Fruit fly (Drosophila melanogaster) whole organism, larva: ENCODE measurements around the gene CG31804.

Source experiments
- noc ChIP-seq: fragments of 200-800 bp; sonication (Bioruptor generic); optimal IDR thresholded peaks from 3 replicates; lab custom pipeline; 2019; ENCODE audit warnings: missing biosample characterization, mild to moderate bottlenecking, missing genetic modification characterization, moderate library complexity

CG31804 gene

DNA sequence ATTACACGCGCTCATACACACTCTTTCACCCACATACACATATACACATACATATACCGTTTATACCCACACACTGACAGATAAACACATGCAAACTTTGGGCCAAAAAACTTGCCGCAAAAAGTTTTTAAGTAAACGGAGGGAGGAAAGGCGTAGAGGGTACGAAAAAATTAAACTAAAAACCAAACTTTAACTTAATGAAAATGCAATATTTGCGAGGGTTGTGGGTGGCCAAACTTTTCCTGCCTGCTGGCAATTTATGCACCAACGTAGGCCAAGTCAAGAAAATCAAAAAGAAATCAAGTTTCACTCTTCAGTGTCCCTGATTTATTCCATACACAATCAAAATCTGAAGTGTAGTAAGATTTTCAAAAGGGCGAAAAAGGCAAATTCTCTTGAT lies at the start of gene CG31804:
CG31804 (plus strand) TSS at position 301 of the 400 bp plus-strand sequence.
- no peak for TF ChIP-seq noc

DNA sequence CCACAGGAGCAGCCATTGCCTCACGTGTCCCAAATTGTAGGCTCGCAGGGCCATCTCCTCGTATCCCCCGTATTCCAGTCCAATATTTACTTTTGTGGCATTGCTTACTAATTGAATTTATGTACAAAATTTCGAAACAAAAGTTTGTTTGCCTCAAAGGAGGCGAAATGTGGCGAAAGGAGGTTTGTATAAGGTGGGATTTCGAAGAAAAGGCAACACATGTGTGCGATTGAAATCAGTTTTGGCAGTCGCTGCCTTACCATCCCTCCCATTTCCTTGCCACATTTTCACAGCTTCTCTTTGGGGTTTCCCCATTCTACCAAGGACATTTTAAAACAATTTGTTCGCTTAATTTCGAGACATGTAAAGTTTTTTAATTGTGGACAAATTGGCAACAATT lies 42.7 kb upstream of the CG31804 start, which contains the start of gene CG45691:
CG45691 (minus strand) TSS at position 101 of the 400 bp plus-strand sequence.
- no peak for TF ChIP-seq noc

DNA sequence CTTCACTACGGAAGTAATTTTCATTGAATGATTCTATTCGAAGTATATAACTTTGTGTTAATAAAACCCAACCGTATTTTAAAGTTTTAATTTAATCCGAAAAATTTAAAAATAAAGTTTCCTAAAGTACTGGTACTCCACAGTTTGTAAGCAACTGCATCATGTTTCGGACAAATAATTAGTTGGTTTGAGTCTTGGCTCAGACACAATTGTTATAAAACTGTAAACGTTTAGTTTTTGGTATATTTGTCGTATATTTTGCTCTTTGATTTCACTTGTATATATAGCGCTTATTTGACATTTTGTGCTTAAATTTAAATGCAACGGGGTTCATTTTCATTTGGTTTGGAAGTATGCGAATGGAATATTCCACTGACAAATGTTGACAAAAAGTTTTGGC lies 5.2 kb downstream of the CG31804 start:
- TF ChIP-seq noc: no peak

DNA sequence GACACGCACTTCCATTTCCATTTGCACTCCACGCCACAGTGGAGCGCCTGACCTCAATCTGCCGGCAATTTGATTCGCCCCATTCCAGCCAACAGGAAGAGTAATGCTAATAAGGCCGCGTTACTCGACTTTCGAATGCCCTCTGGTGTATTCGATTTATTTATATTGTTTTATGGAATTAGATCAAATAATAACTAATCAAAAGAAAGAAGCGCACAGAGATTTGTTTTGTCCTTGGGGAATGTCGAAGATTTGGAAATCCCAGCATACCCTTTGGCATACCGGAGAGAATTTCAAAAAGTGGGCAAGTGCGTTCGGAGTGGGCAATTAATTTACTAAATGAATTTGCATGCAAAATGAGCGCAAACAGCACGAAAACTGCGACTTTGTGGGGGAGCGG lies 11.5 kb downstream of the CG31804 start:
- no peak for TF ChIP-seq noc

DNA sequence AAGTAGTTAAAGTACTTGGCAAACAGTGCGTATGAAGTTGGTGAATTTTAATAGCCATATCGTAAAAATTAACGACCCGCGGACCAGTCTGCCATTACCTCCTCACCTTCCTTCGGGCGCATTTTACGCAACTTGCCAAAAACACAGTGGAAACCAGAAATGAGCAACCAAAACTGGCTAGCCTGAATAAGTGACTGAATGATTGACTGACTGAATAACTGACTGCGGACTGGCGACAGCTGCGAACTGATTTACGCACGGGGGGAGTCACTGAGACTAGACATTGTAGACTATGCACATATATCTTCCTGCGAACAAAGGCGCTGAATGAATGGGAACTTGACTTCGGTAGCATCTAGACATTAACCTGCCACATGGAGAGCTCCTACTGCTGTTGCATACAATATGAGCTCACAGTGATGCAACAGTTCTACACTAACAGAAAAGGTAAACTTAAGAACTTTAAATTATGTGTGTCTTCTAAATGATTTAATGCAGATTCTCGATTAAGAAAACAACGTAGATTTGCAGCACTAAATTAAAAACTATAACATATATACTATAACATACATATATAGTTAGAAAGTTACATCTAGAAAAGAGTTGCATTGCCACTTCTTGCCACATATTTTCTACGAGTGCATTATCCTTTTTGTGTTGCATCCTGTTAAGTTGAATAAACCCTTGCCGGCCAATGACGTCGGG lies 12.8 kb downstream of the CG31804 start:
- TF ChIP-seq noc: no peak

DNA sequence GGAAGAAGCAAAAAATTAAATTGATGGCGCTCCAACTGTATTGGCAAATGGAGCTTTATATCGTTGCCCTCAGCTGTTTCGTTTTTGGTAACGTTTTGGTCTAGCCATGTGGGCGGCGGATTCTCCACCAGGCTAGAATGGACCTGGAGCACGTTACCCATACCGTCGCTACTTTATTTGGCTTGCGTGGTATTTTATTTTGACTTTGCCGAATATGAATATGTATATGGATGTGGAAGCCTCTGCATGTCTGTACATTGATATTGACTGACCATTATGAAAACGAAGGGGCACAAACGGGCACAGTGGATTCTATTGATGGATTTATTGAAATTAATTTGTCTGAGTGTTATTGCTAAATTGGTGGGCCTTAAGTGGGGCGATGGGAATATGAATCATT lies 14.5 kb downstream of the CG31804 start:
- no peak for TF ChIP-seq noc

DNA sequence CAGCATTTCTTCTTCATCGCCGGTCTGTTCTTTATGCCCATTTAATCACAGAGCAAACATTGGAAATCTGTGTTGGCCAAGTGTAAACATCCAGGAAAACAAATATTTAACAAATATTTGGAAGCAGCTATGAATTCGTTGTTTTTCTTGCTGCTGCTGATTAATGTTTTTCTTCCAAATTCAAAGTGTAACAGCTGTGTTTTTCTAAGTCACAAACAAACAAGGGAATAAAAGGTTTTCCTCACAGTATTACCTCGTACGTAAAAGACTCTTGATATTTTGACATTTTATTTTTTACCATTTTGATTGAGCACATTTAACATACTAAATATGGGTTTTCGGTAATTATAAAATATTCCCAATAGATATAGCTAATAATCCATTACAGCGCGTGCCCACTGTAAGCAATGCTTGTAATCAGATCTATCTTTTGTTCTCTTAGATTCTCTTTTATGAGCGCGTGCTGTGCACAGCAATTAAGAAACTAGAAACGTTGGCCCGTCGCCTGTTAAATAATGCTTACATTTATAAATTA lies 15.5 kb downstream of the CG31804 start:
- peak; percentile 91 for TF ChIP-seq noc

DNA sequence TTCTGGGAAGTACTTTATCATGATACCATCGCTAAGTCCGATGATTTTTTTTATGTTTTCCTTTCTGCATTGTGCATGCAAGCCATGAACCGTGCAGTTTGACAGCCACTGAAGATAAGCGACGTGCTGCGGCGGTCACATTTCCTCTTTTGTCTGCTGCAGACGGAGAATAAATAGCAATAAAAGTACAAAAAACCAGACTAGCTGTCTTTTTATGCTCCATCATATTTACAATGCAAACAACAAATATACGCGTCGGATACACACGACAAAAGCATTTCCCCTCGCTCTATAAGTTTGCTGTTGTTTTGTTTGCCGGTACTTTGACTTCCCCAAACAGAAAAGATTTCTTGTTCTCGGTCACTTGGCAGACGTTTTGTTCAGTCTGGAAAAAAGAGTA lies 16.5 kb downstream of the CG31804 start:
- no peak for TF ChIP-seq noc

DNA sequence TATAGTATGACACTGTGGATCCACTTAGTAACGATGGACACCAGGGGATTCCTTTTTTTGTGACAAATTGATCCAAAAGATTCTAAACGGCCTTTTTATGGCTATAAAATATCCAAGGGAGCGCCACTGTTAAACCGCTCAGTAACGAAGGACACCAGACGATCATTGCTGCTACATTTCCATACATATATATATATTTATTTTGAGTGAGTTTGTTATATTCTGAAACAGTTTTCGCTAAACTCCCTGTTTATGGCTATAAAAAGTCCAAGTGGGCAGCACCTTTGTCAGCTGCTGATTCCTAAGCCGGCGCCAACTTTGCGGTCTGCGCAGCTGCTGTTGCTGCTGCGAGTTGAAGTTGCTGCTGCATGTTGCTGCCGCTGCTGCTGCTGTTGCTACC lies 17.2 kb downstream of the CG31804 start:
- TF ChIP-seq noc: no peak

DNA sequence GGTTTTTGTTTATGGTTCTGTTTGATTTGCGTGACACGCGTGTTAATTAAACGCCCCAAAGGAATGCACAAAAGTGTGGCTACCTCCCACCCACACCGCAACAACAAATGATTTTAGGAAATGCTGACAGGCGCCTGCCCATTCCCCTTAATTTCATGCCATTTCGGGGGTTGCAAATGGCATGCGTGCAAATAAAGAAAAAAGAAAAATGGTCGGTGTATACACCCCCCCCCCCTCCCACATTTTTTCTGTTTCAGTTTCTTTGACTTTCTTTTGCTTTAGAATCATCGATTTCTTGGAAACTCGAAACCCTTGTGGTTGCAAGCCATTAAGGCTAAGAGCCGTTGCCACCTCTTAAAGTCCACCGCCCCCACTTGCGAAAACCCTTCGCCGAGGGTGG lies 17.8 kb downstream of the CG31804 start:
- TF ChIP-seq noc: no peak

DNA sequence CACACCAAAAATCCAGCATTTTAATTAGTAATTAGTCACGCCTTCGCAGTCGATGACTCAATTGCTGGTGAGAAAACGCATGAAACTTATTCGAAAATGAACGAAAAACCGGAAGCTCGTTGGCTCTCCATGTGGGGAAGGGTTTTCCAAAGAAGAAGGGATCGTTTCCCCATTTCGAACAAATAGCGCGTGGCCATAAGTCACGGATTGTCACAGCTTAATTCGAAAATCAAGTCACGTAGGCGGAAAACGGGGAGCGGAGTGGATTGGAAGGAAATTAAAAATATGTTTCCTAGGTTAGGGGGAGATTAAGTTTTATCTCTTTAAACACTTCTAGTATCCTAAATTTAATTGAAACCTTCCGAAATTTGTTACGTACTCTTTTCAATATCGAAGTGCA lies 18.3 kb downstream of the CG31804 start:
- TF ChIP-seq noc: no peak

DNA sequence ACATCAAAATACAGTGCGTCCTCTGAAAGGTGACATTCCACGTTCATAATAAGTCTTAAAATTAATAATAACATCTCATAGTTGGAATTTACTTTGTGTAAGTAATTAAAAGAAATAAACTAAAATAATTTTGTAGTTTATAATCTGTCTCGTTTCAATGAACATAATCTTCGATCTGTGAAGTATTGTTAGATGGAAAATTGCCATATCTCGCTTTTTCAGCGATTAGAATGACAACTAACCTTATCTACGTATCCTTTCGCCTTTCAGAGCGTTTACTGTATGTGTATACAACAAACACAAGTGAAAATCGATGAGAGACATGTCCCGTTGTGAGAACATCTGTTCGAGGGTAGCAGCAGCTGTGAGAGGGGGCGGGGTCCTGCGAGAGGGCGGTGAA lies 19.0 kb downstream of the CG31804 start:
- peak; percentile 82 for TF ChIP-seq noc

DNA sequence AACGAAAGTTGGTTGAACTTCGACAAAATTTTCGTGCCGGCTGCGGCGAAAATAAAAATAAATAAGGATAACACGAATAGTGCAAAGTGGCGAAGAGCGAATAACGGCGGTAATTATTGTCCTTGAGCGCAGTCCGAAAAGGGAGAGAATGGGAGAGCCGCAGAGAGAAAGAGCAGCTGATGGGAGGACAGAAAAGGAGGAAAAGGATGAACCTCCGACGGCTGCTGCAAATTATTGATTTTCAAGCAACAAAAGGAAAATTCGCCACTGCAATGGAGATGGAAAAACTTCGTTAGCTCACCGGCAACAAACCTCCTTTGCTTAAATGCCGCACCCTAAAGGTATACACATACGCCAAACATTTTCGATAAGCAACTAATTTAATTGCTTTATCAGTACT lies 19.5 kb downstream of the CG31804 start:
- TF ChIP-seq noc: no peak

DNA sequence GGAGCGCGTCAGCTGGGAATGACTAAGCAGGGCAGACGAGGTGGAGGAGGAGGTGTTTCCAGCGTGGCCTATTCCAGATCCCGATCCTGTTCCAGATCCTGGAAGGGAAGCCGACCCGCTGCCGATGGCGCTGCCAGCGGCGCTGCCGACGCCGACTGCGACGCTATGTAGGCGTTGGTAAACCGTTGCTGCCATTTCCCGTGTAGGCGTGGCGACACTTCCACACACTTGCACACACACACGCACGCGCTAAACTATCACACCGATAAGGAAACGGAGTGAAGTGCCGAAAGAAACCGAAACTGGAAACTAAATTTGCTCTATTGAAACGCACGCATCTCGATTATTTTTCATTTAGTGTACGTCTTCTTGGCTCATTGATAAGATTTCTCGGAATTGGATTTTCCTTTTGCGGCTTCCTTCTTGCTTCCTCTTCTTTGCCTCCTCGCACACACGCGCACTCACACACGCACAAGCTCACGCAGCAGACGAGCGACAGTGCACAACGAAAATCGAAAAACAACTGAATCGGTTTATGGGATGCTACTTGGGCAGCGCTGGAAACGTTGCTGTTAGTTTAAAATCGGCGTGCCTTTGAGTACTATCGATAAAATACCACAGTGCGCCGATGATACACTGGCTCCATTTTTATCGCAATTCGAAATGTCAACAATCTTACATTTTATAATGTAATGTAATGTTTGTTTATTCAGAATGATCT lies 20.5 kb downstream of the CG31804 start, which contains the start of gene Lrch:
Lrch (minus strand) TSS at position 528 of the 721 bp plus-strand sequence.
- TF ChIP-seq noc: peak; percentile 47

DNA sequence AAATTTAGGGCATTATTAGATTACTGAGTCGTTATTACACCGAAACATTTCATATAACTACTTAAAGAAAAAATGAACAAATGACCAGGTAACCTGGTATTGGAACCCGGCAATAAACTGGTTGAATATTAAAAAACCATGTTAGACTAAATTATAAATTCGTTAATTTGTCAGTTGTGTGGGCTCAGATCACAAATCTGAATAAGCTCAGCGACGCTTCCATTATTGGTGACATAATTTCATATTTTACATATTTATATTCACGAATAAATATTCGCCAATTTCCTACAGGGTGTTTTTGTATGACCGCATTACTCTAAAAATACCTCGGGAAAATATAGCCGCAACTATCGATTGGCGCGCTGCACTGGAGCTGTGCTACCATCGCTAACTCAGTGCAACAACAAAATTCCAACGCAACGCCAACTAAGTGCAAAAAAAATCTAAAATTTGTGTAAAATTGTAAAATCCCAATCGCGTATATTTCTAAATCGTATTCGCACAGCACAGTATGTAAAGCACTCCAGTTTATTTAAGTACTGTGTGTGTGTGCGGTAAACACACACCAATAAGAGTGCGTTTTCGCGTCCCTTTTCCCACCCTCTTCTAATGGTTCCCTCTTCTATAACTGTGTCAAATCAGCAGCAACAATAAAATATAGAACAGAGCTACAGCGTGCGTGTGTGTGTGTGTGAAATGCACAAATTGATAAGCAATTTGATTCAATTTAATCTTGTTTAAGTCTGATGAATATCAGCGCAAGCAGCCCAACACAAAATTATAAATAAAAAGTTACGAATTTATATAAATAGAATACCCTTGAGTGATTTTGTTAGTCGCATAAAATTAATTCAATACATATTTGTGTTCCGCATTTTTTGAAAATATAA lies 21.3 kb downstream of the CG31804 start, which contains the start of gene CLIP-190:
CLIP-190 (plus strand) TSS at position 370 of the 890 bp plus-strand sequence.
- TF ChIP-seq noc: no peak

DNA sequence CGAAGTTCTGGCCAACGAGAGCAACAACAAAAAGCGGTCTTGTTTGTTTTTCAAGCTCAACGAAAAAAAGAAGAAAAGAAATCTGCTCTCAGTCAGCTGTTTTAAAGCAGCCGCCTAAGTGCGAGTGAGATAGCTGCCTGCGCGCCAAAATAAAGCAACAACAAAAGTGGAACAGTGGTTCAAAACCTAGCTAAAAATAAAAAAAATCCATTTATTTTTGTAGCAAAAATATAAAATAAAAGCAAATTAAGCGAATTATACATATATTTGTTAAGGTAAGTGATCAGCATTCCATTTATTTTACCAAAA lies 21.9 kb downstream of the CG31804 start:
- no peak for TF ChIP-seq noc
